Worm (Caenorhabditis elegans): Measurements from ENCODE around the gene F31F6.3.
A peak's percentile ranks its signal among the peaks of the same experiment; 100 is the strongest.

F31F6.3 gene

ce11 chrX:14838339-14838738, 34.3 kb downstream of the F31F6.3 start (continued):
- TF ChIP-seq nhr-76 (tag; optimal IDR thresholded peaks at IDR 0.05) = no peak
- TF ChIP-seq zag-1 (tag; optimal IDR thresholded peaks at IDR 0.05) = no peak
- no peak for TF ChIP-seq nhr-12 (tag; optimal IDR thresholded peaks at IDR 0.05)

DNA sequence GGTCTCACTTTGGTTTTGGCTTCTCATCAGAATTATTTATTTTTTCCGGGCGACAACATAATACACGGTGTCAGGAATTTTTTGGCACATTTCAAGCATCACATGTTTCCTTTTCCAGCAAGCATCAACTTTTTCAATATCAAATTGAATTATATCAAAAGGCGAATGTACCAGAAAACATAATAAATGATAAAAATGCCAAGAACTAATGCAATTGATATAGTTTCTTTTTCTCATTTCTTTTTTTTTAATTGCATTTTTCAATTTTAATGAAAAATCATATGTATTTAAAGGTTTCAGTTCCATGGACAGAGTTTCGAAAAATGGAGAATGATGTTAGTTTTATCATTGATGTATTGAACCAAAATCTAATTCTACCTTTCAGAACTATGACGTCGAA, 41.1 kb downstream of the F31F6.3 start, which contains the start of gene dpf-2:
dpf-2 (plus strand) TSS at position 301 of the 400 bp plus-strand sequence.
- no peak for TF ChIP-seq lin-35 (GFP tag; optimal IDR thresholded peaks at IDR 0.05)
- TF ChIP-seq egl-13 (tag; optimal IDR thresholded peaks at IDR 0.05) = peak; percentile 13

DNA sequence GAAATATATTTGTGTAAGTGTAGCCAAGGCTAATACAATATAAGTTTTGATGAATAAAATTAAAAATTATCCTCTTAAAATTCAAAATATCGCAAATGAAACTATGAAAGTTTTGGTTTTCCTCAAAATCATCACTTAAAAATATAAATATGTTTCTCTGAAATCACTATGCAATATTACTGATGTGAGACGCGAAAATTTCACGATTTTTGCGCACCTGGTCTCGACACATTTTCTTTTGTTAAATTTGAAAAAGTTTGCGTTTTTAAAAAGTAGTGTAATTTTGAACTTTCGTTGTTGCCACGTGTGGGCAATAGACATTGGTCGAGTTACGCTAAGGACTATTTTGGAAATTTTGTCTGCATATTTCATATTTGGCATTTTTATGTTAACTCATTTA, 43.9 kb downstream of the F31F6.3 start:
- TF ChIP-seq ceh-82 (tag; optimal IDR thresholded peaks at IDR 0.05) (no peak), pax-3 (tag; optimal IDR thresholded peaks at IDR 0.05) (no peak), nhr-85 (tag) (no peak), nhr-71 (tag; optimal IDR thresholded peaks at IDR 0.05) (no peak), isw-1 (GFP tag; IDR thresholded peaks at IDR 0.05) (no peak)

ce11 chrX:14824490-14825050, 48.1 kb downstream of the F31F6.3 start, which contains the start of gene mbk-1:
TSS of gene mbk-1 (minus strand) at chrX:14824540.
- no peak for TF ChIP-seq F16B12.6 (tag; optimal IDR thresholded peaks at IDR 0.05)
- TF ChIP-seq lin-13 (GFP tag; optimal IDR thresholded peaks at IDR 0.05) = no peak
- no peak for TF ChIP-seq nhr-28 (tag; optimal IDR thresholded peaks at IDR 0.05)
- no peak for TF ChIP-seq nhr-76 (tag; optimal IDR thresholded peaks at IDR 0.05)
- no peak for TF ChIP-seq unc-30 (tag; optimal IDR thresholded peaks at IDR 0.05)
- no peak for TF ChIP-seq fos-1 (tag; optimal IDR thresholded peaks at IDR 0.05)
- peak; percentile 53 for TF ChIP-seq skn-1 (tag; optimal IDR thresholded peaks at IDR 0.05)
- TF ChIP-seq efl-3 (GFP tag; optimal IDR thresholded peaks at IDR 0.05) = no peak
- no peak for TF ChIP-seq fkh-4 (tag; optimal IDR thresholded peaks at IDR 0.05; ENCODE audit: borderline replicate concordance)
- TF ChIP-seq sptf-1 (tag; optimal IDR thresholded peaks at IDR 0.05) = no peak
- no peak for TF ChIP-seq hlh-4 (tag; optimal IDR thresholded peaks at IDR 0.05)
- peak in 1 of 2 experiments; percentile 7 for TF ChIP-seq egl-27 (tag; optimal IDR thresholded peaks at IDR 0.05)
- TF ChIP-seq nhr-47 (tag; optimal IDR thresholded peaks at IDR 0.05) = peak; percentile 73
- TF ChIP-seq grh-1 (GFP tag; IDR thresholded peaks at IDR 0.05) = peak; percentile 40
- TF ChIP-seq nhr-85 (tag) = peak; percentile 74
- no peak for TF ChIP-seq sup-37 (GFP tag; optimal IDR thresholded peaks at IDR 0.05)
- TF ChIP-seq sox-4 (tag; optimal IDR thresholded peaks at IDR 0.05) = no peak
- TF ChIP-seq nhr-12 (tag; optimal IDR thresholded peaks at IDR 0.05) = no peak
- peak; percentile 39 to 74 for TF ChIP-seq efl-1 (optimal IDR thresholded peaks at IDR 0.05)
- peak; percentile 10 to 35 for TF ChIP-seq efl-1 (GFP tag; optimal IDR thresholded peaks at IDR 0.05 in 1 of 2)
- TF ChIP-seq ceh-63 (GFP tag; optimal IDR thresholded peaks at IDR 0.05) = no peak
- no peak for TF ChIP-seq tlp-1 (tag; optimal IDR thresholded peaks at IDR 0.05)
- TF ChIP-seq ets-5 (GFP tag; IDR thresholded peaks at IDR 0.05) = no peak
- TF ChIP-seq nhr-77 (tag; optimal IDR thresholded peaks at IDR 0.05) = no peak
- peak; percentile 39 for TF ChIP-seq irx-1 (tag; optimal IDR thresholded peaks at IDR 0.05)
- no peak for TF ChIP-seq nhr-11 (tag; optimal IDR thresholded peaks at IDR 0.05)
- TF ChIP-seq hlh-17 (GFP tag; optimal IDR thresholded peaks at IDR 0.05; ENCODE audit: borderline replicate concordance) = no peak
- no peak for TF ChIP-seq snpc-4 (tag; optimal IDR thresholded peaks at IDR 0.05)
- TF ChIP-seq pag-3 (tag; optimal IDR thresholded peaks at IDR 0.05; ENCODE audit: borderline replicate concordance, insufficient read depth) = no peak
- TF ChIP-seq pqm-1 (tag; optimal IDR thresholded peaks at IDR 0.05) = no peak
- TF ChIP-seq alr-1 (tag; optimal IDR thresholded peaks at IDR 0.05; ENCODE audit: borderline replicate concordance) = no peak
- no peak for TF ChIP-seq aha-1 (tag; optimal IDR thresholded peaks at IDR 0.05)
- TF ChIP-seq vab-15 (tag; optimal IDR thresholded peaks at IDR 0.05) = no peak
- no peak for TF ChIP-seq nhr-237 (tag; optimal IDR thresholded peaks at IDR 0.05)
- TF ChIP-seq ceh-88 (GFP tag; IDR thresholded peaks at IDR 0.05) = no peak
- TF ChIP-seq ces-1 (GFP tag; optimal IDR thresholded peaks at IDR 0.05) = no peak
- TF ChIP-seq C34B4.2 (tag; optimal IDR thresholded peaks at IDR 0.05) = no peak
- peak; percentile 54 for TF ChIP-seq nhr-90 (tag; optimal IDR thresholded peaks at IDR 0.05; ENCODE audit: poor library complexity)
- no peak for TF ChIP-seq pax-3 (tag; optimal IDR thresholded peaks at IDR 0.05)
- no peak for TF ChIP-seq aly-2 (tag; optimal IDR thresholded peaks at IDR 0.05)
- no peak for TF ChIP-seq fkh-10 (GFP tag; optimal IDR thresholded peaks at IDR 0.05)

All from whole organism, L1 larva.